Worm (Caenorhabditis elegans): Measurements from ENCODE around the gene dhs-11.

Gene dhs-11

ce11 chrIII:10634034-10634433 is 8.6 kb downstream of the dhs-11 start (continued):
- TF ChIP-seq madf-10 (tag; optimal IDR thresholded peaks at IDR 0.05) (peak; percentile 35), pbrm-1 (GFP tag; IDR thresholded peaks at IDR 0.05) (peak; percentile 59), madf-8 (GFP tag; conservative IDR thresholded peaks at IDR 0.05) (no peak), xnd-1 (tag; optimal IDR thresholded peaks at IDR 0.05) (no peak)

ce11 chrIII:10633403-10633674 is 9.3 kb downstream of the dhs-11 start, which contains the start of gene Y39A1A.9:
Gene Y39A1A.9 (minus strand): TSS chrIII:10633501.
- TF ChIP-seq hlh-26 (GFP tag; conservative IDR thresholded peaks at IDR 0.05) (no peak), Y67H2A.10 (GFP tag; conservative IDR thresholded peaks at IDR 0.05) (no peak), let-526 (GFP tag; IDR thresholded peaks at IDR 0.05) (no peak), ztf-18 (tag; optimal IDR thresholded peaks at IDR 0.05) (no peak), K12H6.12 (tag; optimal IDR thresholded peaks at IDR 0.05) (no peak), ekl-4 (GFP tag; IDR thresholded peaks at IDR 0.05) (no peak), dox-1 (GFP tag; IDR thresholded peaks at IDR 0.05) (no peak), ztf-6 (GFP tag; IDR thresholded peaks at IDR 0.05) (no peak), tlf-1 (GFP tag; optimal IDR thresholded peaks at IDR 0.05) (no peak), ztf-28 (GFP tag; IDR thresholded peaks at IDR 0.05) (no peak), cebp-2 (GFP tag; IDR thresholded peaks at IDR 0.05) (no peak), F57A8.1 (GFP tag; optimal IDR thresholded peaks at IDR 0.05) (no peak), lir-1 (GFP tag; conservative IDR thresholded peaks at IDR 0.05) (no peak), madf-8 (GFP tag; conservative IDR thresholded peaks at IDR 0.05) (no peak), T07F8.4 (tag; optimal IDR thresholded peaks at IDR 0.05) (no peak), hlh-12 (tag; optimal IDR thresholded peaks at IDR 0.05) (no peak), rec-8 (tag; optimal IDR thresholded peaks at IDR 0.05) (no peak), die-1 (tag; optimal IDR thresholded peaks at IDR 0.05) (no peak), ztf-26 (tag; optimal IDR thresholded peaks at IDR 0.05) (no peak)

- TF ChIP-seq C06A6.2 (GFP tag; conservative IDR thresholded peaks at IDR 0.05): no peak
- TF ChIP-seq ama-1 (optimal IDR thresholded peaks at IDR 0.05): no peak
- TF ChIP-seq ama-1 (GFP tag; optimal IDR thresholded peaks at IDR 0.05): no peak
- 0 out of 2 replicates have a peak, but pooled peaks have one; percentile 54 for TF ChIP-seq nfyb-1 (GFP tag; IDR thresholded peaks at IDR 0.05)
- peak; percentile 95 for TF ChIP-seq egrh-3 (GFP tag; IDR thresholded peaks at IDR 0.05)
- TF ChIP-seq lin-26 (GFP tag; IDR thresholded peaks at IDR 0.05): 0 out of 2 replicates have a peak, but pooled peaks have one; percentile 11
- TF ChIP-seq cebp-1 (GFP tag; IDR thresholded peaks at IDR 0.05): no peak
- peak; percentile 4 for TF ChIP-seq cebp-1 (tag; optimal IDR thresholded peaks at IDR 0.05)
- TF ChIP-seq F55B11.4 (tag; optimal IDR thresholded peaks at IDR 0.05; ENCODE audit: borderline replicate concordance, insufficient read depth): no peak
- TF ChIP-seq zfh-2 (GFP tag; conservative IDR thresholded peaks at IDR 0.05): peak; percentile 84
- no peak for TF ChIP-seq ztf-6 (GFP tag; IDR thresholded peaks at IDR 0.05)
- 0 out of 2 replicates have a peak, but pooled peaks have one; percentile 74 for TF ChIP-seq ceh-58 (GFP tag; IDR thresholded peaks at IDR 0.05)
Measured at ce11 chrIII:10632590-10633402, 9.9 kb downstream of the dhs-11 start, which contains the start of gene Y39A1A.10. Gene Y39A1A.10 (plus strand): TSS chrIII:10632728.

- no peak for TF ChIP-seq lin-40 (tag; optimal IDR thresholded peaks at IDR 0.05)
- TF ChIP-seq ceh-27 (GFP tag; optimal IDR thresholded peaks at IDR 0.05): no peak
Measured at ce11 chrIII:10631870-10632509, 10.7 kb downstream of the dhs-11 start.
